Fruit fly (Drosophila melanogaster) whole organism, embryonic: Measurements from ENCODE around the gene CG31650.

Experiments
- Adf1 ChIP-seq: fragments of 200-800 bp; sonication (Bioruptor generic); IDR thresholded peaks from 2 replicates; pipeline ENCODE4 v1.3.6; 2022; ENCODE audit warnings: missing biosample characterization, missing genetic modification characterization
- Aef1 ChIP-seq: fragments of 200-800 bp; sonication (Bioruptor generic); IDR thresholded peaks from 3 replicates; pipeline ENCODE4 v1.3.6; 2022; ENCODE audit warnings: missing biosample characterization, missing genetic modification characterization
- BEAF-32 ChIP-seq: fragments of 200-800 bp; sonication (Bioruptor generic); optimal IDR thresholded peaks from 3 replicates; lab custom pipeline; 2017; ENCODE audit warnings: missing biosample characterization, missing genetic modification characterization, mild to moderate bottlenecking, moderate library complexity, missing genetic modification reagents
- Bgb ChIP-seq: fragments of 200-800 bp; sonication (Bioruptor generic); IDR thresholded peaks from 2 replicates; pipeline ENCODE4 v1.3.6; 2022; ENCODE audit warnings: missing biosample characterization, missing genetic modification characterization; ENCODE audit not compliant: partially characterized antibody
- Bteb2 ChIP-seq: fragments of 200-800 bp; sonication (Bioruptor generic); optimal IDR thresholded peaks from 2 replicates; lab custom pipeline; 2016; ENCODE audit warnings: missing biosample characterization, missing genetic modification characterization
- C15 ChIP-seq: fragments of 200-800 bp; sonication (Bioruptor generic); IDR thresholded peaks from 3 replicates; pipeline ENCODE4 v1.3.6; 2022; ENCODE audit warnings: missing biosample characterization, missing genetic modification characterization
- CG10267 ChIP-seq: fragments of 200-800 bp; sonication (Bioruptor generic); optimal IDR thresholded peaks from 2 replicates; lab custom pipeline; 2018; ENCODE audit warnings: missing biosample characterization, mild to moderate bottlenecking, missing genetic modification characterization, moderate library complexity
- CG10959 ChIP-seq: fragments of 200-800 bp; sonication (Bioruptor generic); IDR thresholded peaks from 2 replicates; pipeline ENCODE4 v1.3.6; 2022; ENCODE audit warnings: missing biosample characterization, missing genetic modification characterization
- CG10979 ChIP-seq: fragments of 200-800 bp; sonication (Bioruptor generic); optimal IDR thresholded peaks from 2 replicates; lab custom pipeline; 2018; ENCODE audit warnings: missing biosample characterization, mild to moderate bottlenecking, missing genetic modification characterization, moderate library complexity
- CG12071 ChIP-seq: fragments of 200-800 bp; sonication (Bioruptor generic); optimal IDR thresholded peaks from 3 replicates; lab custom pipeline; 2018; ENCODE audit warnings: missing biosample characterization, mild to moderate bottlenecking, missing genetic modification characterization
- CG13894 ChIP-seq: fragments of 200-800 bp; sonication (Bioruptor generic); optimal IDR thresholded peaks from 3 replicates; lab custom pipeline; 2018; ENCODE audit warnings: missing biosample characterization, mild to moderate bottlenecking, missing genetic modification characterization, moderate library complexity
- CG14860 ChIP-seq: fragments of 200-800 bp; sonication (Bioruptor generic); IDR thresholded peaks from 3 replicates; pipeline ENCODE4 v1.3.6; 2022; ENCODE audit warnings: missing biosample characterization, missing genetic modification characterization; ENCODE audit not compliant: partially characterized antibody
- CG1603 ChIP-seq: fragments of 200-800 bp; sonication (Bioruptor generic); optimal IDR thresholded peaks from 2 replicates; lab custom pipeline; 2019; ENCODE audit warnings: missing biosample characterization, mild to moderate bottlenecking, missing genetic modification characterization, moderate library complexity
- CG1792 ChIP-seq: fragments of 200-800 bp; sonication (Bioruptor generic); optimal IDR thresholded peaks from 2 replicates; lab custom pipeline; 2016; ENCODE audit warnings: missing biosample characterization, missing genetic modification characterization
- CG18262 ChIP-seq: fragments of 200-800 bp; optimal IDR thresholded peaks from 3 replicates; lab custom pipeline; 2019; ENCODE audit warnings: missing biosample characterization, mild to moderate bottlenecking, missing genetic modification characterization, moderate library complexity
- CG2120 ChIP-seq: fragments of 200-800 bp; sonication (Bioruptor generic); optimal IDR thresholded peaks from 3 replicates; lab custom pipeline; 2016; ENCODE audit warnings: missing biosample characterization, missing genetic modification characterization
- CG3281 ChIP-seq: fragments of 200-800 bp; sonication (Bioruptor generic); optimal IDR thresholded peaks from 3 replicates; lab custom pipeline; 2017; ENCODE audit warnings: missing biosample characterization, mild to moderate bottlenecking, missing genetic modification characterization
- CG6175 ChIP-seq: fragments of 200-800 bp; sonication (Bioruptor generic); IDR thresholded peaks from 3 replicates; pipeline ENCODE4 v1.3.6; 2022; ENCODE audit warnings: missing biosample characterization, missing genetic modification characterization
- CG6254 ChIP-seq: fragments of 200-800 bp; sonication (Bioruptor generic); optimal IDR thresholded peaks from 3 replicates; lab custom pipeline; 2017; ENCODE audit warnings: mild to moderate bottlenecking, missing biosample characterization, missing genetic modification reagents, missing genetic modification characterization
- CG6683 ChIP-seq: fragments of 200-800 bp; sonication (Bioruptor generic); optimal IDR thresholded peaks from 2 replicates; lab custom pipeline; 2017; ENCODE audit warnings: missing biosample characterization, mild to moderate bottlenecking, missing genetic modification characterization, missing genetic modification reagents
- CG7928 ChIP-seq: fragments of 200-800 bp; sonication (Bioruptor generic); optimal IDR thresholded peaks from 2 replicates; lab custom pipeline; 2017; ENCODE audit warnings: missing biosample characterization, mild to moderate bottlenecking, missing genetic modification characterization
- CG8290 ChIP-seq, 3 experiments: fragments of 200-800 bp; sonication (Bioruptor generic); optimal IDR thresholded peaks; 2 replicates each; lab custom pipeline; 2016 to 2019; ENCODE audit warnings: missing biosample characterization in 3 of 3, missing genetic modification characterization in 3 of 3, mild to moderate bottlenecking in 2 of 3, moderate library complexity in 1 of 3
- CG8924 ChIP-seq: fragments of 200-800 bp; optimal IDR thresholded peaks from 3 replicates; lab custom pipeline; 2019; ENCODE audit warnings: missing biosample characterization, mild to moderate bottlenecking, missing genetic modification characterization, moderate library complexity
- CG9437 ChIP-seq: fragments of 200-800 bp; sonication (Bioruptor generic); optimal IDR thresholded peaks from 2 replicates; lab custom pipeline; 2018; ENCODE audit warnings: missing biosample characterization, mild to moderate bottlenecking, missing genetic modification characterization
- CG9727 ChIP-seq: fragments of 200-800 bp; sonication (Bioruptor generic); optimal IDR thresholded peaks from 3 replicates; lab custom pipeline; 2017; ENCODE audit warnings: missing biosample characterization, mild to moderate bottlenecking, missing genetic modification characterization
- CrebB ChIP-seq: fragments of 200-800 bp; sonication (Bioruptor generic); optimal IDR thresholded peaks from 3 replicates; lab custom pipeline; 2018; ENCODE audit warnings: missing biosample characterization, mild to moderate bottlenecking, missing genetic modification characterization
- HHEX ChIP-seq: fragments of 200-800 bp; sonication (Bioruptor generic); optimal IDR thresholded peaks from 3 replicates; lab custom pipeline; 2017; ENCODE audit warnings: missing biosample characterization, mild to moderate bottlenecking, missing genetic modification characterization, missing genetic modification reagents
- Hmr ChIP-seq: fragments of 200-800 bp; sonication (Bioruptor generic); optimal IDR thresholded peaks from 3 replicates; lab custom pipeline; 2017; ENCODE audit warnings: mild to moderate bottlenecking, missing biosample characterization, missing genetic modification reagents, missing genetic modification characterization
- Hmx ChIP-seq: fragments of 200-800 bp; sonication (Bioruptor generic); optimal IDR thresholded peaks from 2 replicates; lab custom pipeline; 2016; ENCODE audit warnings: missing biosample characterization, missing genetic modification characterization
- Med ChIP-seq: fragments of 200-800 bp; sonication (Bioruptor generic); peaks from one replicate; lab custom pipeline; 2016; ENCODE audit warnings: missing biosample characterization, missing genetic modification characterization, mild to moderate bottlenecking, inconsistent platforms, moderate library complexity
- Myb ChIP-seq: fragments of 200-800 bp; sonication (Bioruptor generic); optimal IDR thresholded peaks from 2 replicates; lab custom pipeline; 2016; ENCODE audit warnings: missing biosample characterization, missing genetic modification characterization
- NFAT ChIP-seq: fragments of 200-800 bp; sonication (Bioruptor generic); IDR thresholded peaks from 2 replicates; pipeline ENCODE4 v1.3.6; 2022; ENCODE audit warnings: missing biosample characterization, missing genetic modification characterization
- Tbp ChIP-seq: fragments of >200 bp; optimal IDR thresholded peaks from 2 replicates; lab custom pipeline; 2018; ENCODE audit warnings: missing biosample characterization, missing genetic modification characterization
- disco-r ChIP-seq: fragments of 200-800 bp; sonication (Bioruptor generic); optimal IDR thresholded peaks from 2 replicates; lab custom pipeline; 2016; ENCODE audit warnings: missing biosample characterization, missing genetic modification characterization
- fd102C ChIP-seq: fragments of 200-800 bp; sonication (Bioruptor generic); optimal IDR thresholded peaks from 2 replicates; lab custom pipeline; 2018; ENCODE audit warnings: missing biosample characterization, mild to moderate bottlenecking, missing genetic modification characterization, moderate library complexity
- gcm ChIP-seq: fragments of 200-800 bp; sonication (Bioruptor generic); optimal IDR thresholded peaks from 2 replicates; lab custom pipeline; 2019; ENCODE audit warnings: missing biosample characterization, mild to moderate bottlenecking, missing genetic modification characterization, moderate library complexity
- gcm2 ChIP-seq: fragments of 200-800 bp; sonication (Bioruptor generic); optimal IDR thresholded peaks from 2 replicates; lab custom pipeline; 2016; ENCODE audit warnings: missing biosample characterization, missing genetic modification characterization
- gro ChIP-seq: fragments of 200-800 bp; sonication (Bioruptor generic); optimal IDR thresholded peaks from 2 replicates; lab custom pipeline; 2016; ENCODE audit warnings: missing biosample characterization, missing genetic modification characterization
- hbn ChIP-seq: fragments of 200-800 bp; sonication (Bioruptor generic); IDR thresholded peaks from 2 replicates; pipeline ENCODE4 v1.3.6; 2022; ENCODE audit warnings: missing biosample characterization, missing genetic modification characterization; ENCODE audit not compliant: partially characterized antibody
- her ChIP-seq: fragments of 200-800 bp; sonication (Bioruptor generic); optimal IDR thresholded peaks from 2 replicates; lab custom pipeline; 2016; ENCODE audit warnings: missing biosample characterization, missing genetic modification characterization
- jumu ChIP-seq: fragments of 200-800 bp; sonication (Bioruptor generic); optimal IDR thresholded peaks from 3 replicates; lab custom pipeline; 2016; ENCODE audit warnings: missing biosample characterization, missing genetic modification characterization
- lilli ChIP-seq: fragments of 200-800 bp; sonication (Bioruptor generic); optimal IDR thresholded peaks from 3 replicates; lab custom pipeline; 2016; ENCODE audit warnings: missing biosample characterization, missing genetic modification characterization
- phol ChIP-seq: fragments of 200-800 bp; sonication (Bioruptor generic); optimal IDR thresholded peaks from 3 replicates; lab custom pipeline; 2018; ENCODE audit warnings: missing biosample characterization, mild to moderate bottlenecking, missing genetic modification characterization, moderate library complexity
- pzg ChIP-seq: fragments of 200-800 bp; sonication (Bioruptor generic); optimal IDR thresholded peaks from 3 replicates; lab custom pipeline; 2018; ENCODE audit warnings: missing biosample characterization, mild to moderate bottlenecking, missing genetic modification characterization, moderate library complexity
- repo ChIP-seq: fragments of 200-800 bp; sonication (Bioruptor generic); optimal IDR thresholded peaks from 2 replicates; lab custom pipeline; 2016; ENCODE audit warnings: missing biosample characterization, missing genetic modification characterization
- tin ChIP-seq: fragments of 200-800 bp; sonication (Bioruptor generic); optimal IDR thresholded peaks from 3 replicates; lab custom pipeline; 2016; ENCODE audit warnings: missing biosample characterization, missing genetic modification characterization
- vvl ChIP-seq: fragments of 200-800 bp; sonication (Bioruptor generic); IDR thresholded peaks from 2 replicates; pipeline ENCODE4 v1.3.6; 2022; ENCODE audit warnings: missing biosample characterization, missing genetic modification characterization
- zf30C ChIP-seq: fragments of 200-800 bp; sonication (Bioruptor generic); optimal IDR thresholded peaks from 3 replicates; lab custom pipeline; 2018; ENCODE audit warnings: missing biosample characterization, mild to moderate bottlenecking, missing genetic modification characterization

Gene CG31650

dm6 chr2L:5009306-5010030, 35.0 kb downstream of the CG31650 start, which contains the start of gene Rtnl1 (continued):
- TF ChIP-seq CG12071 (GFP tag; lab: Kevin White, UChicago) = no peak
- no peak for TF ChIP-seq CG3281
- peak; percentile 81 for TF ChIP-seq phol (tag; lab: Kevin White, UChicago)
- TF ChIP-seq her (GFP tag; lab: Kevin White, UChicago) = peak; percentile 32
- peak; percentile 88 for TF ChIP-seq CG1603 (tag; lab: Kevin White, UChicago)
- TF ChIP-seq CG13894 = peak; percentile 47
- peak; percentile 73 for TF ChIP-seq Hmr (GFP tag; lab: Kevin White, UChicago)
- TF ChIP-seq CG9437 (GFP tag; lab: Kevin White, UChicago) = no peak
- TF ChIP-seq hbn (GFP tag; lab: Robert Waterston, UW) = peak; percentile 95
- no peak for TF ChIP-seq zf30C
- peak; percentile 20 for TF ChIP-seq CG8924 (tag; lab: Kevin White, UChicago)
- peak; percentile 95 for TF ChIP-seq Bgb (GFP tag; lab: Robert Waterston, UW)
- peak; percentile 37 for TF ChIP-seq gcm2
- TF ChIP-seq tin = no peak
- TF ChIP-seq Myb (GFP tag; lab: Kevin White, UChicago) = peak; percentile 87
- TF ChIP-seq CG10267 (tag; lab: Kevin White, UChicago) = peak; percentile 65
- TF ChIP-seq NFAT (GFP tag; lab: Robert Waterston, UW) = peak; percentile 53; the same call in 1 of the 2 replicates
- TF ChIP-seq C15 (GFP tag; lab: Robert Waterston, UW) = no peak
- TF ChIP-seq jumu (GFP tag; lab: Kevin White, UChicago) = peak; percentile 72
- no peak for TF ChIP-seq CG6683
- TF ChIP-seq CG1792 = peak; percentile 10
- TF ChIP-seq CG8290 (GFP tag; optimal IDR thresholded peaks at IDR 0.05; lab: Kevin White, UChicago) = peak; percentile 51
- peak in 1 of 2 experiments; percentile 88 for TF ChIP-seq CG8290 (tag; optimal IDR thresholded peaks at IDR 0.05; lab: Kevin White, UChicago)
- TF ChIP-seq CG14860 (GFP tag; lab: Robert Waterston, UW) = peak; percentile 79
- TF ChIP-seq Hmx (GFP tag; lab: Kevin White, UChicago) = no peak
- peak; percentile 47 for TF ChIP-seq CG2120
- no peak for TF ChIP-seq CG10959
- TF ChIP-seq CG6254 (GFP tag; lab: Kevin White, UChicago) = no peak
- TF ChIP-seq repo (GFP tag; lab: Kevin White, UChicago) = peak; percentile 26
- TF ChIP-seq Bteb2 (GFP tag; lab: Kevin White, UChicago) = peak; percentile 21
- TF ChIP-seq BEAF-32 = peak; percentile 98
- peak; percentile 22 for TF ChIP-seq CG18262 (tag; lab: Kevin White, UChicago)
- TF ChIP-seq HHEX = no peak
- TF ChIP-seq Adf1 (GFP tag; lab: Robert Waterston, UW) = peak; percentile 31; the same call in 1 of the 2 replicates
- peak; percentile 17 for TF ChIP-seq CrebB (tag; lab: Kevin White, UChicago)
- TF ChIP-seq pzg (GFP tag; lab: Kevin White, UChicago) = peak; percentile 99
- TF ChIP-seq lilli (GFP tag; lab: Kevin White, UChicago) = peak; percentile 32
- peak; percentile 17 for TF ChIP-seq CG10979 (tag; lab: Kevin White, UChicago)
- TF ChIP-seq disco-r (GFP tag; lab: Kevin White, UChicago) = no peak
- TF ChIP-seq gcm (GFP tag; lab: Kevin White, UChicago) = peak; percentile 3
- TF ChIP-seq CG6175 (GFP tag; lab: Robert Waterston, UW) = 0 out of 3 replicates have a peak, but pooled peaks have one; percentile 7
- peak; percentile 25 for TF ChIP-seq CG9727 (GFP tag; lab: Kevin White, UChicago)
- peak; percentile 49 for TF ChIP-seq CG7928 (GFP tag; lab: Kevin White, UChicago)
- TF ChIP-seq Tbp (GFP tag; lab: Kevin White, UChicago) = peak; percentile 44
- TF ChIP-seq Aef1 (GFP tag; lab: Robert Waterston, UW) = 0 out of 3 replicates have a peak, but pooled peaks have one; percentile 26
- peak; percentile 91 for TF ChIP-seq Med (GFP tag; lab: Kevin White, UChicago)
- no peak for TF ChIP-seq fd102C (GFP tag; lab: Kevin White, UChicago)
- peak; percentile 84 for TF ChIP-seq gro
- TF ChIP-seq vvl (GFP tag; lab: Robert Waterston, UW) = peak; percentile 54; the same call in 1 of the 2 replicates
